Worm (Caenorhabditis elegans) whole organism, L3 larva: ENCODE measurements around the gene pigm-1.

ENCODE experiments used
- eor-1 ChIP-seq, 2 experiments: fragments of 150-350 bp; optimal IDR thresholded peaks; 2 replicates each; lab custom pipeline; 2014 to 2018; ENCODE audit warnings: missing biosample characterization in 2 of 2, missing genetic modification characterization in 2 of 2
- fkh-2 ChIP-seq: fragments of 150-350 bp; optimal IDR thresholded peaks from 2 replicates; lab custom pipeline; 2014; ENCODE audit warnings: missing biosample characterization, missing genetic modification reagents, missing genetic modification characterization
- lin-15B ChIP-seq: fragments of 150-350 bp; optimal IDR thresholded peaks from 2 replicates; lab custom pipeline; 2014; ENCODE audit warnings: missing biosample characterization, missing genetic modification characterization
- lin-39 ChIP-seq: fragments of 150-350 bp; optimal IDR thresholded peaks from 2 replicates; lab custom pipeline; 2018; ENCODE audit warnings: missing biosample characterization, missing genetic modification reagents, missing genetic modification characterization
- lsy-12 ChIP-seq: sonication (generic microtip); optimal IDR thresholded peaks from 2 replicates; lab custom pipeline; 2016; ENCODE audit warnings: mild to moderate bottlenecking, missing genetic modification characterization, missing compliant biosample characterization
- nfya-1 ChIP-seq: sonication (generic microtip); optimal IDR thresholded peaks from 2 replicates; lab custom pipeline; 2017; ENCODE audit warnings: missing genetic modification characterization, mild to moderate bottlenecking, missing compliant biosample characterization, antibody characterized with exemption, moderate library complexity; ENCODE audit not compliant: insufficient read depth
- nhr-23 ChIP-seq: fragments of 150-350 bp; optimal IDR thresholded peaks from 2 replicates; lab custom pipeline; 2014; ENCODE audit warnings: missing biosample characterization, missing genetic modification reagents, missing genetic modification characterization
- unc-39 ChIP-seq: sonication (generic microtip); optimal IDR thresholded peaks from 4 replicates; lab custom pipeline; 2017; ENCODE audit warnings: missing biosample characterization, missing genetic modification characterization
- zag-1 ChIP-seq: fragments of 150-350 bp; optimal IDR thresholded peaks from 2 replicates; lab custom pipeline; 2014; ENCODE audit warnings: missing biosample characterization, missing genetic modification characterization

pigm-1 gene

ce11 chrII:11398787-11399186 is 50.5 kb downstream of the pigm-1 start:
- TF ChIP-seq lin-39 (tag; lab: Kevin White, UChicago), result no peak
- no peak for TF ChIP-seq lin-15B (tag; lab: Kevin White, UChicago)
- TF ChIP-seq fkh-2 (tag; lab: Kevin White, UChicago), result no peak
- no peak for TF ChIP-seq eor-1 (tag; optimal IDR thresholded peaks at IDR 0.05; lab: Kevin White, UChicago)
- no peak for TF ChIP-seq unc-39 (tag; lab: Kevin White, UChicago)
- no peak for TF ChIP-seq zag-1 (tag; lab: Kevin White, UChicago)
- TF ChIP-seq lsy-12 (tag; lab: Kevin White, UChicago), result no peak
- TF ChIP-seq nfya-1, result no peak
- no peak for TF ChIP-seq nhr-23 (tag; lab: Kevin White, UChicago)
